Fruit fly (Drosophila melanogaster) whole organism, embryonic: ENCODE data around the gene acj6.

Experiments
- CG10431 ChIP-seq: fragments of 200-800 bp; sonication (Bioruptor generic); optimal IDR thresholded peaks from 3 replicates; lab custom pipeline; 2018; ENCODE audit warnings: missing biosample characterization, mild to moderate bottlenecking, missing genetic modification characterization
- CG15514 ChIP-seq: fragments of 200-800 bp; sonication (Bioruptor generic); optimal IDR thresholded peaks from 3 replicates; lab custom pipeline; 2017; ENCODE audit warnings: missing biosample characterization, missing genetic modification characterization, mild to moderate bottlenecking, moderate library complexity, missing genetic modification reagents
- Nf-YA ChIP-seq: fragments of 200-800 bp; sonication (Bioruptor generic); IDR thresholded peaks from 2 replicates; pipeline ENCODE4 v1.3.6; 2022; ENCODE audit warnings: missing biosample characterization, missing genetic modification characterization
- abd-A ChIP-seq: fragments of 200-800 bp; sonication (Bioruptor generic); optimal IDR thresholded peaks from 3 replicates; lab custom pipeline; 2019; ENCODE audit warnings: missing biosample characterization, mild to moderate bottlenecking, missing genetic modification characterization, moderate library complexity
- al ChIP-seq: fragments of 200-800 bp; sonication (Bioruptor generic); IDR thresholded peaks from 2 replicates; pipeline ENCODE4 v1.3.6; 2022; ENCODE audit warnings: missing biosample characterization, missing genetic modification characterization
- bsh ChIP-seq, 2 experiments: fragments of 200-800 bp; sonication (Bioruptor generic); optimal IDR thresholded peaks; 2 replicates each; lab custom pipeline; 2017 to 2018; ENCODE audit warnings: mild to moderate bottlenecking in 2 of 2, missing biosample characterization in 2 of 2, missing genetic modification characterization in 2 of 2, moderate library complexity in 1 of 2
- cas ChIP-seq: fragments of 200-800 bp; sonication (Bioruptor generic); IDR thresholded peaks from 2 replicates; pipeline ENCODE4 v1.3.6; 2022; ENCODE audit warnings: missing biosample characterization, missing genetic modification characterization
- corto ChIP-seq: fragments of 200-800 bp; sonication (Bioruptor generic); optimal IDR thresholded peaks from 2 replicates; lab custom pipeline; 2016; ENCODE audit warnings: missing biosample characterization, mild to moderate bottlenecking, missing genetic modification characterization, moderate library complexity
- crol ChIP-seq: fragments of 200-800 bp; sonication (Bioruptor generic); IDR thresholded peaks from 2 replicates; pipeline ENCODE4 v1.3.6; 2022; ENCODE audit warnings: missing biosample characterization, missing genetic modification characterization
- exex ChIP-seq: fragments of 200-800 bp; sonication (Bioruptor generic); optimal IDR thresholded peaks from 4 replicates; lab custom pipeline; 2018; ENCODE audit warnings: missing biosample characterization, mild to moderate bottlenecking, missing genetic modification characterization, moderate library complexity
- grn ChIP-seq: fragments of 200-800 bp; sonication (Bioruptor generic); optimal IDR thresholded peaks from 3 replicates; lab custom pipeline; 2017; ENCODE audit warnings: missing biosample characterization, missing genetic modification characterization
- lola ChIP-seq, 3 experiments: fragments of >200 bp in 2 of 3; fragments of 200-800 bp in 1 of 3; sonication (Bioruptor generic) in 1 of 3; optimal IDR thresholded peaks; 2 replicates each; lab custom pipeline; 2017 to 2019; ENCODE audit warnings: missing biosample characterization in 3 of 3, missing genetic modification characterization in 3 of 3, mild to moderate bottlenecking in 1 of 3, moderate library complexity in 1 of 3

DNA sequence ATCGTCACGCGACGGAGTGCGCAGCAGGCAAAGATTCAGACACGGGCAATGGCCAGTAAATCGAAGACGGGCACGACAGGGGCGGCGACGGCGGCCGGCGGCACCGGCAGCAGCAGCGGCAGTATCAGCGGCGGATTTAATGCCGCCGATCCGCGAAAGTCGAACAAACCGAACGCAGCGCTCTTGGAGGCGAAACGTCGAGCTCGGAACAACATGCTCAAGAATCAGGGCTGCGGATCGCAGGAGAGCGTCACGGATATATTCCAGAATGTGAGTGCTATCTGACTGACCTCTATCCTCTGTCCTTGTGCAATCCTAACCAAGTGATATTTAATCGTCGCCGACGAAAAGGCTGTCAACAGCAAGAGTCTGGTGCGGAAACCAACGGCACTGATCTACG lies 43.9 kb downstream of the acj6 start:
- no peak for TF ChIP-seq cas (GFP tag; lab: Robert Waterston, UW)
- TF ChIP-seq grn (GFP tag; lab: Kevin White, UChicago), result no peak
- no peak for TF ChIP-seq lola (GFP tag; optimal IDR thresholded peaks at IDR 0.05; lab: Kevin White, UChicago)
- TF ChIP-seq al (GFP tag; lab: Robert Waterston, UW), result no peak
- no peak for TF ChIP-seq bsh (GFP tag; optimal IDR thresholded peaks at IDR 0.05; lab: Kevin White, UChicago)
- TF ChIP-seq CG15514, result no peak
- TF ChIP-seq abd-A (tag; lab: Kevin White, UChicago), result no peak
- no peak for TF ChIP-seq exex (tag; lab: Kevin White, UChicago)
- 0 out of 2 replicates have a peak, but pooled peaks have one; percentile 22 for TF ChIP-seq crol
- TF ChIP-seq corto (GFP tag; lab: Kevin White, UChicago), result no peak
- TF ChIP-seq CG10431 (GFP tag; lab: Kevin White, UChicago), result no peak
- no peak for TF ChIP-seq Nf-YA (GFP tag; lab: Robert Waterston, UW)
